Fruit fly (Drosophila melanogaster): Measurements from ENCODE around the gene CG13926.

Gene CG13926

DNA sequence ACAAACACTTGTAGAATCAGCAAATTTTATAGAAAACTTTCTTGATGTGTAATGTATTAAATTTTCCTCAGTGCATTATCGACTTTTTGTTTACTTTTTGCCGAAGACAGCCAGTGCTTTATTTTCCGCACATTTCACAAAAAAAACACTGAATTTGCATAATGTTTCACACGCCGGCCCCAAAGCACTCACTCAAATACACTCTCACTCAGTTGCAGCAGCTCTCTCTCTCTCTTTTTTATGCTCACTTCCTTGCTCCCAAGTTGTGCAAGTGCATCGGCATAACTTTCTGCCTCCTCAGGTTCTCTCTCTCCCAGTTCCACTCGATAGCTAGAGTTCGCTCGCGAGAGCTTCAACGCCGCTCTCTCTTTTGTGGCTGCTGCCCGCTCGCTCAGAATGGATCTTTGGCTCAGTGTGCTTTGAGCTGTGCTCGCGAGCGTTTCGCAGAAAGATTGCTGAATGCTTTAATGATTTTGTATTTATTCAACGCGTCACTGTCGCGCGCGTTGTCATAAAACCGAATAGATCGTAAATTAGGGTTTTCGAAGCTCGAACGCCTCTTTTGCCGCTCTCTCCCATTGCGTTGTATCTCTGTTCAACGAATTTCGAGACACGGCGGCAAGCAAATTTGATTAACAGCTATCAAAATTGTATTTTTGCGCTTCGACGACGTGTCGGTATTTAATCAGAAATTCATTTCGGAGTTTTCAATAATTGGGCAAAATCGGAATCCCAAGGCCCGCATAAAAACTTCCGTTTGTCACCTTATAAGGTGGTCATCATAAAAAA lies 31.5 kb downstream of the CG13926 start (continued):
- TF ChIP-seq CrebB (tag; optimal IDR thresholded peaks at IDR 0.05), result peak; percentile 29
- peak; percentile 56 for TF ChIP-seq CG7987 (GFP tag; optimal IDR thresholded peaks at IDR 0.05)
- TF ChIP-seq Opbp (GFP tag; IDR thresholded peaks at IDR 0.05; ENCODE audit: partially characterized antibody), result peak; percentile 55; the same call in 1 of the 3 replicates
- TF ChIP-seq Six4 (GFP tag; optimal IDR thresholded peaks at IDR 0.05), result no peak
- TF ChIP-seq Ssrp (tag; optimal IDR thresholded peaks at IDR 0.05), result no peak
- peak; percentile 27; the same call in 1 of the 2 replicates for TF ChIP-seq Awh (GFP tag; IDR thresholded peaks at IDR 0.05)
- no peak for TF ChIP-seq GATAe (GFP tag; conservative IDR thresholded peaks at IDR 0.05)
- TF ChIP-seq CG13287 (GFP tag; IDR thresholded peaks at IDR 0.05; ENCODE audit: partially characterized antibody), result peak; percentile 67
- peak; percentile 63; the same call in 2 of the 3 replicates for TF ChIP-seq Doc3 (GFP tag; IDR thresholded peaks at IDR 0.05; ENCODE audit: partially characterized antibody)
- TF ChIP-seq HmgD (GFP tag; optimal IDR thresholded peaks at IDR 0.05), result no peak
- no peak; the same call in 2 of the 3 replicates for TF ChIP-seq CG14860 (GFP tag; IDR thresholded peaks at IDR 0.05; ENCODE audit: partially characterized antibody)
- no peak for TF ChIP-seq CG32772 (GFP tag; IDR thresholded peaks at IDR 0.05)
- peak; percentile 20 for TF ChIP-seq gro (GFP tag; optimal IDR thresholded peaks at IDR 0.05)
- TF ChIP-seq CG6689 (GFP tag; IDR thresholded peaks at IDR 0.05), result no peak
- no peak for TF ChIP-seq CG7745 (tag; optimal IDR thresholded peaks at IDR 0.05)
- TF ChIP-seq Fer3 (tag; optimal IDR thresholded peaks at IDR 0.05), result peak; percentile 8
- no peak for TF ChIP-seq hth (optimal IDR thresholded peaks at IDR 0.05)
- TF ChIP-seq repo (GFP tag; optimal IDR thresholded peaks at IDR 0.05), result no peak
- no peak for TF ChIP-seq nmo (GFP tag; optimal IDR thresholded peaks at IDR 0.05)
- no peak for TF ChIP-seq CG4820 (GFP tag; optimal IDR thresholded peaks at IDR 0.05)
- no peak for TF ChIP-seq CG18764 (GFP tag; optimal IDR thresholded peaks at IDR 0.05)
- TF ChIP-seq dmrt99B (tag; optimal IDR thresholded peaks at IDR 0.05), result no peak
- TF ChIP-seq Optix (GFP tag; IDR thresholded peaks at IDR 0.05), result no peak
- no peak for TF ChIP-seq HmgZ (tag; optimal IDR thresholded peaks at IDR 0.05)
- TF ChIP-seq CG8290 (GFP tag; optimal IDR thresholded peaks at IDR 0.05), result no peak
- peak in 1 of 2 experiments; percentile 37 for TF ChIP-seq CG8290 (tag; optimal IDR thresholded peaks at IDR 0.05)
- TF ChIP-seq pnt (GFP tag; optimal IDR thresholded peaks at IDR 0.05), result no peak
- TF ChIP-seq CG11398 (GFP tag; optimal IDR thresholded peaks at IDR 0.05), result no peak
- TF ChIP-seq zfh1 (GFP tag; IDR thresholded peaks at IDR 0.05), result no peak
- peak; percentile 96 to 100 for TF ChIP-seq Trl (optimal IDR thresholded peaks at IDR 0.05)
- TF ChIP-seq Trl (GFP tag; optimal IDR thresholded peaks at IDR 0.05), result peak; percentile 78
- TF ChIP-seq H2.0 (GFP tag; IDR thresholded peaks at IDR 0.05), result 0 out of 2 replicates have a peak, but pooled peaks have one; percentile 31
- TF ChIP-seq CG34224 (GFP tag; IDR thresholded peaks at IDR 0.05; ENCODE audit: partially characterized antibody), result peak; percentile 69
- peak; percentile 50 for TF ChIP-seq CG6854 (GFP tag; optimal IDR thresholded peaks at IDR 0.05)
- TF ChIP-seq sd (tag; optimal IDR thresholded peaks at IDR 0.05), result peak; percentile 76
- no peak for TF ChIP-seq Vsx1 (GFP tag; optimal IDR thresholded peaks at IDR 0.05)
- no peak for TF ChIP-seq Aef1 (GFP tag; IDR thresholded peaks at IDR 0.05)
- no peak for TF ChIP-seq Usf (GFP tag; optimal IDR thresholded peaks at IDR 0.05)
- TF ChIP-seq CG12071 (GFP tag; optimal IDR thresholded peaks at IDR 0.05), result peak; percentile 20
- TF ChIP-seq sug (tag; optimal IDR thresholded peaks at IDR 0.05), result peak; percentile 14
- peak; percentile 46; the same call in 1 of the 3 replicates for TF ChIP-seq gce (GFP tag; IDR thresholded peaks at IDR 0.05)
- TF ChIP-seq CG34422 (GFP tag; IDR thresholded peaks at IDR 0.05), result 0 out of 3 replicates have a peak, but pooled peaks have one; percentile 42
- TF ChIP-seq tin (GFP tag; optimal IDR thresholded peaks at IDR 0.05), result no peak
- no peak for TF ChIP-seq Ada2b (GFP tag; IDR thresholded peaks at IDR 0.05)
- no peak for TF ChIP-seq mld (GFP tag; IDR thresholded peaks at IDR 0.05; ENCODE audit: partially characterized antibody)
- no peak; the same call in 1 of the 2 replicates for TF ChIP-seq CG42726 (GFP tag; IDR thresholded peaks at IDR 0.05; ENCODE audit: partially characterized antibody)
- no peak for TF ChIP-seq bowl (GFP tag; IDR thresholded peaks at IDR 0.05)
- TF ChIP-seq run (tag; optimal IDR thresholded peaks at IDR 0.05), result no peak
- TF ChIP-seq CG2120 (GFP tag; optimal IDR thresholded peaks at IDR 0.05), result no peak
